Worm (Caenorhabditis elegans) whole organism, late embryonic: Measurements from ENCODE around the gene swsn-4.

ENCODE experiments used
- ama-1 ChIP-seq: fragments of 150-350 bp; optimal IDR thresholded peaks from 2 replicates; lab custom pipeline; 2014
- ceh-48 ChIP-seq: sonication (generic microtip); optimal IDR thresholded peaks from 2 replicates; lab custom pipeline; 2016; ENCODE audit warnings: missing genetic modification characterization, inconsistent platforms, missing compliant biosample characterization
- che-1 ChIP-seq: sonication (generic microtip); optimal IDR thresholded peaks from 2 replicates; lab custom pipeline; 2016; ENCODE audit warnings: mild to moderate bottlenecking, missing genetic modification characterization, missing compliant biosample characterization
- dve-1 ChIP-seq: sonication (generic microtip); optimal IDR thresholded peaks from 2 replicates; lab custom pipeline; 2017; ENCODE audit warnings: antibody characterized with exemption, mild to moderate bottlenecking, missing genetic modification characterization, missing compliant biosample characterization
- ets-4 ChIP-seq: sonication (generic microtip); optimal IDR thresholded peaks from 2 replicates; lab custom pipeline; 2016; ENCODE audit warnings: missing genetic modification characterization, missing compliant biosample characterization
- fkh-6 ChIP-seq: sonication (generic microtip); optimal IDR thresholded peaks from 2 replicates; lab custom pipeline; 2016; ENCODE audit warnings: missing genetic modification characterization, missing compliant biosample characterization
- hlh-30 ChIP-seq: sonication (generic microtip); optimal IDR thresholded peaks from 2 replicates; lab custom pipeline; 2017; ENCODE audit warnings: antibody characterized with exemption, missing genetic modification characterization, missing compliant biosample characterization; ENCODE audit not compliant: insufficient read depth
- nfya-1 ChIP-seq: sonication (generic microtip); optimal IDR thresholded peaks from 2 replicates; lab custom pipeline; 2017; ENCODE audit warnings: missing genetic modification characterization, mild to moderate bottlenecking, missing compliant biosample characterization, antibody characterized with exemption, moderate library complexity
- odd-2 ChIP-seq: sonication (generic microtip); optimal IDR thresholded peaks from 2 replicates; lab custom pipeline; 2017; ENCODE audit warnings: antibody characterized with exemption, mild to moderate bottlenecking, missing genetic modification characterization, missing compliant biosample characterization
- pag-3 ChIP-seq: sonication (generic microtip); optimal IDR thresholded peaks from 2 replicates; lab custom pipeline; 2016; ENCODE audit warnings: missing compliant biosample characterization, missing genetic modification characterization, borderline replicate concordance
- pha-4 ChIP-seq: fragments of 150-350 bp; optimal IDR thresholded peaks from 2 replicates; lab custom pipeline; 2018; ENCODE audit warnings: missing biosample characterization, missing genetic modification reagents, missing genetic modification characterization
- rnt-1 ChIP-seq: sonication (generic microtip); optimal IDR thresholded peaks from 2 replicates; lab custom pipeline; 2016; ENCODE audit warnings: missing genetic modification characterization, missing compliant biosample characterization
- unc-55 ChIP-seq: sonication (generic microtip); optimal IDR thresholded peaks from 2 replicates; lab custom pipeline; 2017; ENCODE audit warnings: missing biosample characterization, missing genetic modification reagents, missing genetic modification characterization

DNA sequence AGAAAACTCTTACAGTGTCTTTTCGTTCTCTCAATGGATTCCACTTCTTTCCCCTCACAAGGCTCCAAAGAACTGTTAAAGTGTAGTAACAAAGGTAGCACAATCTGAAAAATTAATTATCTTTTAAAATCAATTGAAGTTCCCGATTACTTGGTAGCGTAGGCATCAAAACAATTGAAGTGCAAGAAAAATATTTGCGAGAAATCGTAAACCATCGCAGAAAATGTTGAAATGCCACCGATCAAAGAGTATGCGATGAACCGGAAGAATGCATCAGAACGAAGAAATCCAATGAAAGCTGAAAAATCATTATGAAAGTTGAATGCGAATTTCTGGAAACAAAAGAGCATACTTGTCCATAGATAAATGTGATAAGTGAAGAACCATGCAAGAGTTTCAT lies 20.7 kb downstream of the swsn-4 start:
- no peak for TF ChIP-seq odd-2
- TF ChIP-seq pha-4 = no peak
- TF ChIP-seq dve-1 (tag; lab: Kevin White, UChicago) = no peak
- TF ChIP-seq ama-1 (lab: Kevin White, UChicago) = no peak
- no peak for TF ChIP-seq hlh-30 (tag; lab: Kevin White, UChicago)
- TF ChIP-seq che-1 = no peak
- TF ChIP-seq unc-55 (GFP tag; lab: Kevin White, UChicago) = no peak
- TF ChIP-seq fkh-6 = no peak
- no peak for TF ChIP-seq ets-4
- TF ChIP-seq rnt-1 (tag; lab: Kevin White, UChicago) = no peak
- no peak for TF ChIP-seq ceh-48
- no peak for TF ChIP-seq pag-3 (tag; lab: Kevin White, UChicago)
- no peak for TF ChIP-seq nfya-1 (tag; lab: Kevin White, UChicago)
